Fruit fly (Drosophila melanogaster) whole organism, embryonic: ENCODE data around the gene CG5181.

Experiments
- Blimp-1 ChIP-seq: fragments of 200-800 bp; sonication (Bioruptor generic); optimal IDR thresholded peaks from 3 replicates; lab custom pipeline; 2018; ENCODE audit warnings: missing biosample characterization, missing genetic modification characterization, mild to moderate bottlenecking, moderate library complexity, missing genetic modification reagents
- C15 ChIP-seq: fragments of 200-800 bp; sonication (Bioruptor generic); IDR thresholded peaks from 3 replicates; pipeline ENCODE4 v1.3.6; 2022; ENCODE audit warnings: missing biosample characterization, missing genetic modification characterization
- CG11093 ChIP-seq: fragments of 200-800 bp; sonication (Bioruptor generic); IDR thresholded peaks from 3 replicates; pipeline ENCODE4 v1.3.6; 2022; ENCODE audit warnings: missing biosample characterization, missing genetic modification characterization
- CG11398 ChIP-seq: fragments of 200-800 bp; sonication (Bioruptor generic); optimal IDR thresholded peaks from 2 replicates; lab custom pipeline; 2016; ENCODE audit warnings: missing biosample characterization, missing genetic modification characterization
- CG11696 ChIP-seq: fragments of 200-800 bp; sonication (Bioruptor generic); IDR thresholded peaks from 2 replicates; pipeline ENCODE4 v1.3.6; 2022; ENCODE audit warnings: missing biosample characterization, missing genetic modification characterization
- CG1233 ChIP-seq: fragments of 200-800 bp; sonication (Bioruptor generic); optimal IDR thresholded peaks from 4 replicates; lab custom pipeline; 2018; ENCODE audit warnings: missing biosample characterization, mild to moderate bottlenecking, missing genetic modification characterization
- CG1603 ChIP-seq: fragments of 200-800 bp; sonication (Bioruptor generic); optimal IDR thresholded peaks from 2 replicates; lab custom pipeline; 2019; ENCODE audit warnings: missing biosample characterization, mild to moderate bottlenecking, missing genetic modification characterization, moderate library complexity
- CG16779 ChIP-seq: fragments of 200-800 bp; sonication (Bioruptor generic); IDR thresholded peaks from 2 replicates; pipeline ENCODE4 v1.3.6; 2022; ENCODE audit warnings: missing biosample characterization, missing genetic modification characterization
- CG16815 ChIP-seq: fragments of 200-800 bp; sonication (Bioruptor generic); optimal IDR thresholded peaks from 3 replicates; lab custom pipeline; 2017; ENCODE audit warnings: missing biosample characterization, mild to moderate bottlenecking, missing genetic modification characterization
- CG17186 ChIP-seq: fragments of 200-800 bp; sonication (Bioruptor generic); optimal IDR thresholded peaks from 3 replicates; lab custom pipeline; 2017; ENCODE audit warnings: missing biosample characterization, missing genetic modification reagents, missing genetic modification characterization
- CG17802 ChIP-seq: fragments of 200-800 bp; sonication (Bioruptor generic); optimal IDR thresholded peaks from 2 replicates; lab custom pipeline; 2018; ENCODE audit warnings: missing biosample characterization, mild to moderate bottlenecking, missing genetic modification characterization, moderate library complexity
- CG17829 ChIP-seq: fragments of 200-800 bp; optimal IDR thresholded peaks from 2 replicates; lab custom pipeline; 2019; ENCODE audit warnings: missing biosample characterization, mild to moderate bottlenecking, missing genetic modification characterization, moderate library complexity
- CG2116 ChIP-seq: fragments of 200-800 bp; sonication (Bioruptor generic); optimal IDR thresholded peaks from 3 replicates; lab custom pipeline; 2018; ENCODE audit warnings: missing biosample characterization, mild to moderate bottlenecking, missing genetic modification characterization
- CG34224 ChIP-seq: fragments of 200-800 bp; sonication (Bioruptor generic); IDR thresholded peaks from 3 replicates; pipeline ENCODE4 v1.3.6; 2022; ENCODE audit warnings: missing biosample characterization, missing genetic modification characterization; ENCODE audit not compliant: partially characterized antibody
- CG5180 ChIP-seq: fragments of 200-800 bp; sonication (Bioruptor generic); optimal IDR thresholded peaks from 3 replicates; lab custom pipeline; 2017; ENCODE audit warnings: missing biosample characterization, missing genetic modification characterization, mild to moderate bottlenecking, moderate library complexity, missing genetic modification reagents
- CG6765 ChIP-seq: fragments of 200-800 bp; sonication (Bioruptor generic); optimal IDR thresholded peaks from 3 replicates; lab custom pipeline; 2017; ENCODE audit warnings: missing biosample characterization, mild to moderate bottlenecking, missing genetic modification characterization
- CG6791 ChIP-seq: fragments of 200-800 bp; sonication (Bioruptor generic); IDR thresholded peaks from 3 replicates; pipeline ENCODE4 v1.3.6; 2022; ENCODE audit warnings: missing biosample characterization, missing genetic modification characterization; ENCODE audit not compliant: partially characterized antibody
- CG7357 ChIP-seq: fragments of 200-800 bp; sonication (Bioruptor generic); IDR thresholded peaks from 3 replicates; pipeline ENCODE4 v1.3.6; 2022; ENCODE audit warnings: missing biosample characterization, missing genetic modification characterization
- CG8290 ChIP-seq, 3 experiments: fragments of 200-800 bp; sonication (Bioruptor generic); optimal IDR thresholded peaks; 2 replicates each; lab custom pipeline; 2016 to 2019; ENCODE audit warnings: missing biosample characterization in 3 of 3, missing genetic modification characterization in 3 of 3, mild to moderate bottlenecking in 2 of 3, moderate library complexity in 1 of 3
- CTCF ChIP-seq: fragments of 200-800 bp; sonication (Bioruptor generic); optimal IDR thresholded peaks from 2 replicates; lab custom pipeline; 2017; ENCODE audit warnings: missing biosample characterization, mild to moderate bottlenecking, missing genetic modification characterization, moderate library complexity
- Chrac-16 ChIP-seq: fragments of 200-800 bp; sonication (Bioruptor generic); optimal IDR thresholded peaks from 3 replicates; lab custom pipeline; 2016; ENCODE audit warnings: missing biosample characterization, missing genetic modification characterization
- Drgx ChIP-seq: fragments of 200-800 bp; sonication (Bioruptor generic); IDR thresholded peaks from 2 replicates; pipeline ENCODE4 v1.3.6; 2022; ENCODE audit warnings: missing biosample characterization, missing genetic modification characterization
- Gsc ChIP-seq: fragments of 200-800 bp; sonication (Bioruptor generic); IDR thresholded peaks from 2 replicates; pipeline ENCODE4 v1.3.6; 2022; ENCODE audit warnings: missing biosample characterization, missing genetic modification characterization
- Hey ChIP-seq: fragments of 200-800 bp; sonication (Bioruptor generic); optimal IDR thresholded peaks from 3 replicates; lab custom pipeline; 2018; ENCODE audit warnings: missing biosample characterization, mild to moderate bottlenecking, missing genetic modification characterization
- Hr39 ChIP-seq: fragments of >200 bp; optimal IDR thresholded peaks from 2 replicates; lab custom pipeline; 2017
- MTF-1 ChIP-seq: fragments of 200-800 bp; sonication (Bioruptor generic); optimal IDR thresholded peaks from 2 replicates; lab custom pipeline; 2018; ENCODE audit warnings: missing biosample characterization, mild to moderate bottlenecking, missing genetic modification characterization, borderline replicate concordance
- Meics ChIP-seq: fragments of 200-800 bp; sonication (Bioruptor generic); optimal IDR thresholded peaks from 2 replicates; lab custom pipeline; 2017; ENCODE audit warnings: missing biosample characterization, mild to moderate bottlenecking, missing genetic modification characterization
- Six4 ChIP-seq: fragments of 200-800 bp; sonication (Bioruptor generic); optimal IDR thresholded peaks from 2 replicates; lab custom pipeline; 2016; ENCODE audit warnings: missing biosample characterization, missing genetic modification characterization
- Xrp1 ChIP-seq: fragments of 200-800 bp; sonication (Bioruptor generic); IDR thresholded peaks from 2 replicates; pipeline ENCODE4 v1.3.6; 2022; ENCODE audit warnings: missing biosample characterization, missing genetic modification characterization
- bab2 ChIP-seq: fragments of 200-800 bp; sonication (Bioruptor generic); optimal IDR thresholded peaks from 2 replicates; lab custom pipeline; 2016; ENCODE audit warnings: missing biosample characterization, missing genetic modification characterization
- br ChIP-seq: fragments of >200 bp; optimal IDR thresholded peaks from 2 replicates; lab custom pipeline; 2017
- cas ChIP-seq: fragments of 200-800 bp; sonication (Bioruptor generic); IDR thresholded peaks from 2 replicates; pipeline ENCODE4 v1.3.6; 2022; ENCODE audit warnings: missing biosample characterization, missing genetic modification characterization
- caup ChIP-seq: fragments of 200-800 bp; sonication (Bioruptor generic); optimal IDR thresholded peaks from 3 replicates; lab custom pipeline; 2017; ENCODE audit warnings: missing biosample characterization, mild to moderate bottlenecking, missing genetic modification characterization, moderate library complexity; ENCODE audit not compliant: severe bottlenecking
- crc ChIP-seq: fragments of 200-800 bp; sonication (Bioruptor generic); optimal IDR thresholded peaks from 2 replicates; lab custom pipeline; 2016; ENCODE audit warnings: missing biosample characterization, missing genetic modification characterization
- emc ChIP-seq: fragments of 200-800 bp; sonication (Bioruptor generic); optimal IDR thresholded peaks from 2 replicates; lab custom pipeline; 2016; ENCODE audit warnings: missing biosample characterization, missing genetic modification characterization
- grn ChIP-seq: fragments of 200-800 bp; sonication (Bioruptor generic); optimal IDR thresholded peaks from 3 replicates; lab custom pipeline; 2017; ENCODE audit warnings: missing biosample characterization, missing genetic modification characterization
- h ChIP-seq: fragments of >200 bp; optimal IDR thresholded peaks from 2 replicates; lab custom pipeline; 2017
- hbn ChIP-seq: fragments of 200-800 bp; sonication (Bioruptor generic); IDR thresholded peaks from 2 replicates; pipeline ENCODE4 v1.3.6; 2022; ENCODE audit warnings: missing biosample characterization, missing genetic modification characterization; ENCODE audit not compliant: partially characterized antibody
- ind ChIP-seq: fragments of 200-800 bp; sonication (Bioruptor generic); optimal IDR thresholded peaks from 3 replicates; lab custom pipeline; 2016; ENCODE audit warnings: missing biosample characterization, missing genetic modification characterization
- jing ChIP-seq: fragments of 200-800 bp; sonication (Bioruptor generic); optimal IDR thresholded peaks from 2 replicates; lab custom pipeline; 2018; ENCODE audit warnings: missing biosample characterization, mild to moderate bottlenecking, missing genetic modification characterization
- jumu ChIP-seq: fragments of 200-800 bp; sonication (Bioruptor generic); optimal IDR thresholded peaks from 3 replicates; lab custom pipeline; 2016; ENCODE audit warnings: missing biosample characterization, missing genetic modification characterization
- lab ChIP-seq: fragments of 200-800 bp; sonication (Bioruptor generic); optimal IDR thresholded peaks from 3 replicates; lab custom pipeline; 2017; ENCODE audit warnings: missing biosample characterization, missing genetic modification characterization, mild to moderate bottlenecking, moderate library complexity, missing genetic modification reagents
- pb ChIP-seq: fragments of 200-800 bp; sonication (Bioruptor generic); optimal IDR thresholded peaks from 3 replicates; lab custom pipeline; 2016; ENCODE audit warnings: missing biosample characterization, missing genetic modification characterization
- phol ChIP-seq: fragments of 200-800 bp; sonication (Bioruptor generic); optimal IDR thresholded peaks from 3 replicates; lab custom pipeline; 2018; ENCODE audit warnings: missing biosample characterization, mild to moderate bottlenecking, missing genetic modification characterization, moderate library complexity
- salm ChIP-seq: fragments of 200-800 bp; sonication (Bioruptor generic); optimal IDR thresholded peaks from 2 replicates; lab custom pipeline; 2018; ENCODE audit warnings: missing biosample characterization, mild to moderate bottlenecking, missing genetic modification characterization
- sens ChIP-seq: fragments of 200-800 bp; sonication (Bioruptor generic); peaks from one replicate; lab custom pipeline; 2016; ENCODE audit warnings: missing biosample characterization, missing genetic modification characterization
- slbo ChIP-seq: fragments of 200-800 bp; sonication (Bioruptor generic); IDR thresholded peaks from 2 replicates; pipeline ENCODE4 v1.3.6; 2022; ENCODE audit warnings: missing biosample characterization, missing genetic modification characterization
- sna ChIP-seq: fragments of 200-800 bp; sonication (Bioruptor generic); IDR thresholded peaks from 2 replicates; pipeline ENCODE4 v1.3.6; 2022; ENCODE audit warnings: missing biosample characterization, missing genetic modification characterization; ENCODE audit not compliant: partially characterized antibody
- tin ChIP-seq: fragments of 200-800 bp; sonication (Bioruptor generic); optimal IDR thresholded peaks from 3 replicates; lab custom pipeline; 2016; ENCODE audit warnings: missing biosample characterization, missing genetic modification characterization
- toy ChIP-seq: fragments of 200-800 bp; sonication (Bioruptor generic); IDR thresholded peaks from 2 replicates; pipeline ENCODE4 v1.3.6; 2022; ENCODE audit warnings: missing biosample characterization, missing genetic modification characterization
- wek ChIP-seq: fragments of 200-800 bp; sonication (Bioruptor generic); optimal IDR thresholded peaks from 3 replicates; lab custom pipeline; 2018; ENCODE audit warnings: missing biosample characterization, mild to moderate bottlenecking, missing genetic modification characterization, moderate library complexity
- yki ChIP-seq: fragments of >200 bp; optimal IDR thresholded peaks from 3 replicates; lab custom pipeline; 2018

The CG5181 gene

dm6 chr2L:7423333-7423895 lies 13.8 kb upstream of the CG5181 start (continued):
- no peak for TF ChIP-seq toy
- no peak for TF ChIP-seq salm (tag; lab: Kevin White, UChicago)
- TF ChIP-seq CG17186 (GFP tag; lab: Kevin White, UChicago), result no peak
- no peak for TF ChIP-seq tin (GFP tag; lab: Kevin White, UChicago)
- no peak for TF ChIP-seq crc (GFP tag; lab: Kevin White, UChicago)
- no peak for TF ChIP-seq Hey (tag; lab: Kevin White, UChicago)
- no peak for TF ChIP-seq wek (GFP tag; lab: Kevin White, UChicago)
- TF ChIP-seq sens (GFP tag; lab: Kevin White, UChicago), result peak; percentile 19
- peak; percentile 34 for TF ChIP-seq CG1603 (tag; lab: Kevin White, UChicago)
- TF ChIP-seq CG17802 (tag; lab: Kevin White, UChicago), result no peak
- peak; percentile 55; the same call in 1 of the 3 replicates for TF ChIP-seq CG6791 (GFP tag; lab: Robert Waterston, UW)
- no peak for TF ChIP-seq sna (GFP tag; lab: Robert Waterston, UW)
- TF ChIP-seq CG16779 (GFP tag; lab: Robert Waterston, UW), result 0 out of 2 replicates have a peak, but pooled peaks have one; percentile 16
- TF ChIP-seq yki (lab: Kevin White, UChicago), result no peak
- no peak for TF ChIP-seq h (lab: Kevin White, UChicago)
- peak; percentile 92 for TF ChIP-seq CTCF (GFP tag; lab: Kevin White, UChicago)
- TF ChIP-seq Gsc (GFP tag; lab: Robert Waterston, UW), result no peak
- peak; percentile 22; the same call in 1 of the 3 replicates for TF ChIP-seq CG34224 (GFP tag; lab: Robert Waterston, UW)
- no peak for TF ChIP-seq emc
- TF ChIP-seq Blimp-1, result peak; percentile 45
- TF ChIP-seq cas (GFP tag; lab: Robert Waterston, UW), result no peak
- no peak for TF ChIP-seq CG11398
- TF ChIP-seq CG16815 (GFP tag; lab: Kevin White, UChicago), result peak; percentile 29
- TF ChIP-seq CG17829 (tag; lab: Kevin White, UChicago), result no peak
- peak; percentile 14 for TF ChIP-seq Six4 (GFP tag; lab: Kevin White, UChicago)
- TF ChIP-seq CG2116 (GFP tag; lab: Kevin White, UChicago), result no peak
- no peak for TF ChIP-seq hbn (GFP tag; lab: Robert Waterston, UW)
- peak; percentile 50 for TF ChIP-seq ind (GFP tag; lab: Kevin White, UChicago)
- no peak for TF ChIP-seq jing (GFP tag; lab: Kevin White, UChicago)
- TF ChIP-seq br (lab: Kevin White, UChicago), result no peak
- no peak for TF ChIP-seq C15 (GFP tag; lab: Robert Waterston, UW)
- TF ChIP-seq Drgx (GFP tag; lab: Robert Waterston, UW), result peak; percentile 81
- TF ChIP-seq CG1233, result no peak
- TF ChIP-seq Chrac-16 (GFP tag; lab: Kevin White, UChicago), result peak; percentile 54
- no peak for TF ChIP-seq CG11696
- TF ChIP-seq CG5180 (GFP tag; lab: Kevin White, UChicago), result no peak
- no peak for TF ChIP-seq CG8290 (GFP tag; optimal IDR thresholded peaks at IDR 0.05; lab: Kevin White, UChicago)
- TF ChIP-seq CG8290 (tag; optimal IDR thresholded peaks at IDR 0.05; lab: Kevin White, UChicago), result peak in 1 of 2 experiments; percentile 62
- peak; percentile 17; the same call in 1 of the 3 replicates for TF ChIP-seq CG11093 (GFP tag; lab: Robert Waterston, UW)
- TF ChIP-seq Hr39, result no peak
- peak; percentile 33; the same call in 1 of the 2 replicates for TF ChIP-seq Xrp1 (GFP tag; lab: Robert Waterston, UW)
- no peak for TF ChIP-seq CG7357 (GFP tag; lab: Robert Waterston, UW)
- peak; percentile 39 for TF ChIP-seq Meics
- no peak for TF ChIP-seq MTF-1
- TF ChIP-seq CG6765 (GFP tag; lab: Kevin White, UChicago), result no peak
- TF ChIP-seq slbo (GFP tag; lab: Robert Waterston, UW), result peak; percentile 84
- no peak for TF ChIP-seq grn (GFP tag; lab: Kevin White, UChicago)
- peak; percentile 8 for TF ChIP-seq caup (GFP tag; lab: Kevin White, UChicago)
- TF ChIP-seq pb, result no peak
- TF ChIP-seq jumu (GFP tag; lab: Kevin White, UChicago), result no peak
- no peak for TF ChIP-seq bab2 (GFP tag; lab: Kevin White, UChicago)
- peak; percentile 64 for TF ChIP-seq lab (GFP tag; lab: Kevin White, UChicago)
- TF ChIP-seq phol (tag; lab: Kevin White, UChicago), result no peak
